Worm (Caenorhabditis elegans) whole organism, L4 larva: ENCODE measurements around the gene acs-14.
A peak's percentile ranks its signal among the peaks of the same experiment; 100 is the strongest.

Experiments
- ces-1 ChIP-seq: fragments of 150-350 bp; sonication (generic microtip); optimal IDR thresholded peaks from 4 replicates; lab custom pipeline; 2014; ENCODE audit warnings: missing biosample characterization, missing genetic modification reagents, missing genetic modification characterization
- egl-27 ChIP-seq: sonication (generic microtip); optimal IDR thresholded peaks from 3 replicates; lab custom pipeline; 2017; ENCODE audit warnings: missing biosample characterization, missing genetic modification reagents, missing genetic modification characterization
- lsy-2 ChIP-seq, 2 experiments: fragments of 150-350 bp in 1 of 2; sonication (generic microtip) in 1 of 2; optimal IDR thresholded peaks; 2 replicates each; lab custom pipeline; 2014 to 2017; ENCODE audit warnings: missing biosample characterization in 2 of 2, missing genetic modification characterization in 2 of 2
- madf-5 ChIP-seq, 2 experiments: fragments of 200-800 bp; sonication (Bioruptor generic); IDR thresholded peaks; 2 replicates each; pipeline ENCODE4 v1.3.6; 2022; ENCODE audit warnings: missing compliant biosample characterization in 2 of 2, missing genetic modification characterization in 2 of 2

DNA sequence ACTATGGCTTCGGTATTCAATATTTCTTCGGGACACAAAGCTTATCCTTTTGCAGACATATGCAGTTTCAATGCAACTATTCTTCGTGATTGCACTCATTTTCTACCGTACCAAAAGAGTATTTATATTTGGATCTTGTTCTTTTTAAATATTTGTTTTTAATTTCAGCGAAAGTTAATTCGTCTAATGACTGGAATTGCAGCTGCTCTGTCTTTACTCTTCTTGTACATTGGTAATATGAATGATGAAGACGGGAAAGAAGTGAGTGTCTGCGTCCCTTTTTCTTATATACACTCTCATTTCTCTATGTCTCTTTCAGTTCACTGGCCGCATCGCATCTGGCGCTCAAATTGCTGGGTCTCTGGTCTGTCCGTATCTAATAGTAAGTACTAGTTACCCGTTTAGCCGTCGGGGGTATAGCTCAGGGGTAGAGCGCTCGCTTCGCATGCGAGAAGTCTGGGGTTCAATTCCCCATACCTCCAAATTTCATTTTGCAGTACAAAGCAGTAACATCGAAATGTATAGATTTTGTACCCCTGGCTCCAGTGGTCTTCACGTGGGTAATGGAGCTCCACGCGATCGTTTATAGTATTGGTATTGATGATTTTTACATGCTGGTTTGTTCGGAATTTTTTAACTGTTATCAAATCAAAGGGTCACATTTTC, 4.6 kb upstream of the acs-14 start:
- TF ChIP-seq egl-27 (tag; lab: Kevin White, UChicago) (no peak), madf-5 (GFP tag; IDR thresholded peaks at IDR 0.05; lab: Robert Waterston, UW) (peak; percentile 72 to 73; a peak in 1 of 4 replicates), lsy-2 (tag; optimal IDR thresholded peaks at IDR 0.05; lab: Kevin White, UChicago) (peak in 1 of 2 experiments; percentile 65), ces-1 (GFP tag; lab: Kevin White, UChicago) (no peak)
